Worm (Caenorhabditis elegans) whole organism, young adult: Measurements from ENCODE around the gene rol-3.

Experiments used
- T07F8.4 ChIP-seq: sonication (generic microtip); optimal IDR thresholded peaks from 2 replicates; lab custom pipeline; 2016; ENCODE audit warnings: mild to moderate bottlenecking, missing genetic modification characterization, moderate library complexity, missing compliant biosample characterization
- efl-1 ChIP-seq: fragments of 150-350 bp; optimal IDR thresholded peaks from 2 replicates; lab custom pipeline; 2014; ENCODE audit warnings: missing biosample characterization, missing genetic modification reagents, missing genetic modification characterization
- him-1 ChIP-seq: sonication (generic microtip); optimal IDR thresholded peaks from 2 replicates; lab custom pipeline; 2016; ENCODE audit warnings: missing genotype, missing genetic modification reagents, missing genetic modification characterization, missing compliant biosample characterization

ce11 chrV:8250208-8250607 is 12.0 kb upstream of the rol-3 start, which contains the start of gene C16D9.6:
- TF ChIP-seq T07F8.4 (tag; lab: Kevin White, UChicago) (no peak), him-1 (no peak), efl-1 (GFP tag; lab: Kevin White, UChicago) (no peak)
